Worm (Caenorhabditis elegans): ENCODE measurements around the gene Y53F4B.39.

Y53F4B.39 gene

DNA sequence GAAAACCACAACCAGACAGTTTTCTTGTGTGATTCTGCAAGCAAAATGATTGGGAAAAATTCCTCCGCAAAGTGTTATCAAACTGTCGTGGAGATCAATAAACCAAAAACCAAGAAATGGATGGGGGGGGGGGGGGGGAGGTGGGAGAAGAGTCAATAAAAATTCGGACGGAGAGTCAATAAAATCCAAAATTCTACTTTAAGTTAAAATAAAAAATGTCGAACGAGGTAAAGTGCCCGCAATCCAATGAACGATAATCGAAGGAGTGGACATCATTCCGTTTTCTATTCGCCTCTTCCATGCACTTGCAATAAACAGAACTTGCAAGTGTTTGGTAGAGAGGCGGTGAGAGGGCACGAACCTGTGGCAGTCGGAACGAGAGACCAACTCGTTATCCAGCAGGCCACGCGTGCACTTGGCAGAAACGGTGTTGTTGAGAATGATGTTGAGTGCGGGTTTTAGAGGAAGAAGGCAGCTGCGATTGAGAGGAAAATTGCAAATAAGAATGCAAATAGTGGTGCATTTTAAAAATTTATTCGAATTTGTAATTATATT lies 55.8 kb downstream of the Y53F4B.39 start, which contains the start of gene gst-27 (continued):
- TF ChIP-seq ekl-4 (GFP tag; IDR thresholded peaks at IDR 0.05) (peak; percentile 79), dox-1 (GFP tag; IDR thresholded peaks at IDR 0.05) (peak; percentile 95), madf-3 (GFP tag; IDR thresholded peaks at IDR 0.05) (peak; percentile 36; the same call in 1 of the 2 replicates), madf-10 (tag; optimal IDR thresholded peaks at IDR 0.05) (peak; percentile 88), T07F8.4 (tag; optimal IDR thresholded peaks at IDR 0.05) (peak; percentile 89), F22D6.2 (tag; optimal IDR thresholded peaks at IDR 0.05) (peak; percentile 67), pha-4 (tag; optimal IDR thresholded peaks at IDR 0.05) (no peak), B0035.1 (tag; optimal IDR thresholded peaks at IDR 0.05) (peak; percentile 61), Y95B8A.8 (GFP tag; IDR thresholded peaks at IDR 0.05) (no peak), sdz-38 (tag; optimal IDR thresholded peaks at IDR 0.05) (no peak), ceh-58 (GFP tag; IDR thresholded peaks at IDR 0.05) (no peak), lsl-1 (GFP tag; optimal IDR thresholded peaks at IDR 0.05) (peak; percentile 57), lin-40 (tag; optimal IDR thresholded peaks at IDR 0.05) (peak; percentile 89), lag-1 (GFP tag; IDR thresholded peaks at IDR 0.05) (no peak), snpc-4 (GFP tag; optimal IDR thresholded peaks at IDR 0.05) (peak; percentile 53), snpc-4 (tag; optimal IDR thresholded peaks at IDR 0.05) (peak; percentile 57 to 84 (median 79)), F49E8.2 (tag; optimal IDR thresholded peaks at IDR 0.05; ENCODE audit: insufficient read depth) (peak; percentile 88), ama-1 (optimal IDR thresholded peaks at IDR 0.05) (no peak), ama-1 (GFP tag; optimal IDR thresholded peaks at IDR 0.05) (peak; percentile 88 to 91), madf-6 (GFP tag; IDR thresholded peaks at IDR 0.05) (peak; percentile 74), tlf-1 (GFP tag; optimal IDR thresholded peaks at IDR 0.05) (peak; percentile 76), snpc-1.1 (tag; optimal IDR thresholded peaks at IDR 0.05; ENCODE audit: insufficient read depth) (peak; percentile 78), C06A6.2 (GFP tag; conservative IDR thresholded peaks at IDR 0.05) (0 out of 2 replicates have a peak, but pooled peaks have one; percentile 34), lir-1 (GFP tag; conservative IDR thresholded peaks at IDR 0.05) (peak; percentile 52; the same call in 1 of the 2 replicates), ztf-25 (GFP tag; IDR thresholded peaks at IDR 0.05) (peak; percentile 91), Y53F4B.3 (GFP tag; IDR thresholded peaks at IDR 0.05) (peak; percentile 56; the same call in 1 of the 2 replicates), somi-1 (GFP tag; optimal IDR thresholded peaks at IDR 0.05) (peak; percentile 18), F52B5.7 (tag; optimal IDR thresholded peaks at IDR 0.05) (peak; percentile 91), ceh-100 (GFP tag; IDR thresholded peaks at IDR 0.05) (peak; percentile 73), lsy-27 (tag; optimal IDR thresholded peaks at IDR 0.05; ENCODE audit: borderline replicate concordance, insufficient read depth) (peak; percentile 41), snpc-3.4 (tag; optimal IDR thresholded peaks at IDR 0.05) (peak; percentile 83), hlh-26 (GFP tag; conservative IDR thresholded peaks at IDR 0.05) (no peak), pbrm-1 (GFP tag; IDR thresholded peaks at IDR 0.05) (peak; percentile 81), F55B11.4 (tag; optimal IDR thresholded peaks at IDR 0.05; ENCODE audit: borderline replicate concordance, insufficient read depth) (no peak), lin-54 (GFP tag; optimal IDR thresholded peaks at IDR 0.05) (peak; percentile 82), F39B2.1 (GFP tag; IDR thresholded peaks at IDR 0.05) (no peak), let-526 (GFP tag; IDR thresholded peaks at IDR 0.05) (peak; percentile 72; the same call in 1 of the 2 replicates), Y53G8AR.9 (GFP tag; conservative IDR thresholded peaks at IDR 0.05) (peak; percentile 79), nfya-1 (tag; optimal IDR thresholded peaks at IDR 0.05; ENCODE audit: borderline replicate concordance, insufficient read depth) (no peak), mel-28 (tag; optimal IDR thresholded peaks at IDR 0.05; ENCODE audit: borderline replicate concordance) (peak; percentile 79), hmg-20 (GFP tag; IDR thresholded peaks at IDR 0.05) (peak; percentile 72; the same call in 1 of the 2 replicates), akir-1 (GFP tag; optimal IDR thresholded peaks at IDR 0.05) (peak; percentile 23), T26A5.8 (tag; optimal IDR thresholded peaks at IDR 0.05) (peak; percentile 22), D2030.7 (GFP tag; IDR thresholded peaks at IDR 0.05) (peak; percentile 98), ceh-27 (GFP tag; optimal IDR thresholded peaks at IDR 0.05) (peak; percentile 94), F57A8.1 (GFP tag; optimal IDR thresholded peaks at IDR 0.05) (no peak), egl-18 (GFP tag; IDR thresholded peaks at IDR 0.05) (no peak)

Measured in whole organism, young adult.